Worm (Caenorhabditis elegans) whole organism, young adult: ENCODE measurements around the gene Y59H11AM.4.
A peak's percentile ranks its signal among the peaks of the same experiment; 100 is the strongest.

Experiments
- F33H1.4 ChIP-seq: fragments of 200-800 bp; sonication (Bioruptor generic); IDR thresholded peaks from 2 replicates; pipeline ENCODE4 v1.3.6; 2022; ENCODE audit warnings: missing genetic modification reagents, missing genetic modification characterization, missing compliant biosample characterization
- F52B5.7 ChIP-seq: sonication (generic microtip); optimal IDR thresholded peaks from 2 replicates; lab custom pipeline; 2016; ENCODE audit warnings: mild to moderate bottlenecking, missing genetic modification characterization, missing compliant biosample characterization
- F55B11.4 ChIP-seq: sonication (generic microtip); optimal IDR thresholded peaks from 2 replicates; lab custom pipeline; 2016; ENCODE audit warnings: missing compliant biosample characterization, missing genetic modification characterization, borderline replicate concordance; ENCODE audit not compliant: insufficient read depth
- K11D2.4 ChIP-seq: fragments of 200-800 bp; sonication (Bioruptor generic); IDR thresholded peaks from 2 replicates; pipeline ENCODE4 v1.3.6; 2022; ENCODE audit warnings: missing genetic modification reagents, missing genetic modification characterization, missing compliant biosample characterization
- K12H6.12 ChIP-seq: fragments of 200-800 bp; sonication (Bioruptor generic); optimal IDR thresholded peaks from 2 replicates; lab custom pipeline; 2018; ENCODE audit warnings: mild to moderate bottlenecking, missing genetic modification characterization, missing compliant biosample characterization
- Y53G8AR.9 ChIP-seq: fragments of 200-800 bp; sonication (Bioruptor generic); conservative IDR thresholded peaks from 2 replicates; pipeline ENCODE4 v1.3.6; 2022; ENCODE audit warnings: missing genetic modification reagents, missing genetic modification characterization, missing compliant biosample characterization
- Y56A3A.18 ChIP-seq: fragments of 200-800 bp; sonication (Bioruptor generic); IDR thresholded peaks from 2 replicates; pipeline ENCODE4 v1.3.6; 2022; ENCODE audit warnings: missing genetic modification reagents, missing genetic modification characterization, missing compliant biosample characterization
- athp-1 ChIP-seq: sonication (generic microtip); optimal IDR thresholded peaks from 2 replicates; lab custom pipeline; 2017; ENCODE audit warnings: mild to moderate bottlenecking, missing genetic modification characterization, missing compliant biosample characterization
- attf-5 ChIP-seq: fragments of 200-800 bp; sonication (Bioruptor generic); optimal IDR thresholded peaks from 2 replicates; lab custom pipeline; 2018; ENCODE audit warnings: mild to moderate bottlenecking, missing genetic modification characterization, missing compliant biosample characterization
- ccch-3 ChIP-seq: fragments of 200-800 bp; sonication (Bioruptor generic); optimal IDR thresholded peaks from 2 replicates; lab custom pipeline; 2018; ENCODE audit warnings: mild to moderate bottlenecking, missing genetic modification characterization, missing compliant biosample characterization
- cebp-1 ChIP-seq, 2 experiments: fragments of 200-800 bp in 1 of 2; sonication (Bioruptor generic) in 1 of 2; sonication (generic microtip) in 1 of 2; IDR thresholded peaks in 1 of 2; optimal IDR thresholded peaks in 1 of 2; 2 replicates each; pipeline versions ENCODE4 v1.3.6 to Lab custom; 2017 to 2022; ENCODE audit warnings: missing compliant biosample characterization in 2 of 2, missing genetic modification characterization in 2 of 2, mild to moderate bottlenecking in 1 of 2, missing genetic modification reagents in 1 of 2, moderate library complexity in 1 of 2
- ceh-100 ChIP-seq: fragments of 200-800 bp; sonication (Bioruptor generic); IDR thresholded peaks from 2 replicates; pipeline ENCODE4 v1.3.6; 2022; ENCODE audit warnings: missing genetic modification reagents, missing genetic modification characterization, missing compliant biosample characterization
- ceh-79 ChIP-seq: sonication (generic microtip); optimal IDR thresholded peaks from 2 replicates; lab custom pipeline; 2017; ENCODE audit warnings: mild to moderate bottlenecking, missing genetic modification characterization, missing compliant biosample characterization
- ceh-91 ChIP-seq: fragments of 200-800 bp; sonication (Bioruptor generic); IDR thresholded peaks from 2 replicates; pipeline ENCODE4 v1.3.6; 2022; ENCODE audit warnings: missing genetic modification reagents, missing genetic modification characterization, missing compliant biosample characterization
- dpff-1 ChIP-seq: sonication (generic microtip); optimal IDR thresholded peaks from 2 replicates; lab custom pipeline; 2017; ENCODE audit warnings: mild to moderate bottlenecking, missing genetic modification characterization, missing compliant biosample characterization
- dpl-1 ChIP-seq: fragments of 150-350 bp; optimal IDR thresholded peaks from 2 replicates; lab custom pipeline; 2014; ENCODE audit warnings: missing biosample characterization, missing genetic modification reagents, missing genetic modification characterization
- ets-4 ChIP-seq: fragments of 200-800 bp; sonication (Bioruptor generic); optimal IDR thresholded peaks from 2 replicates; lab custom pipeline; 2018; ENCODE audit warnings: mild to moderate bottlenecking, missing genetic modification characterization, missing compliant biosample characterization
- hlh-26 ChIP-seq: fragments of 200-800 bp; sonication (Bioruptor generic); conservative IDR thresholded peaks from 2 replicates; pipeline ENCODE4 v1.3.6; 2022; ENCODE audit warnings: missing genetic modification reagents, missing genetic modification characterization, missing compliant biosample characterization
- lin-40 ChIP-seq: sonication (generic microtip); optimal IDR thresholded peaks from 2 replicates; lab custom pipeline; 2016; ENCODE audit warnings: missing genetic modification characterization, mild to moderate bottlenecking, missing compliant biosample characterization, missing genotype, missing genetic modification reagents
- lin-54 ChIP-seq: fragments of 200-800 bp; sonication (Bioruptor generic); optimal IDR thresholded peaks from 2 replicates; lab custom pipeline; 2018; ENCODE audit warnings: mild to moderate bottlenecking, missing genetic modification characterization, missing compliant biosample characterization
- lir-1 ChIP-seq: fragments of 200-800 bp; sonication (Bioruptor generic); conservative IDR thresholded peaks from 2 replicates; pipeline ENCODE4 v1.3.6; 2022; ENCODE audit warnings: missing genetic modification reagents, missing genetic modification characterization, missing compliant biosample characterization
- lsl-1 ChIP-seq: fragments of 200-800 bp; sonication (Bioruptor generic); optimal IDR thresholded peaks from 2 replicates; lab custom pipeline; 2018; ENCODE audit warnings: mild to moderate bottlenecking, missing genetic modification characterization, moderate library complexity, missing compliant biosample characterization
- madf-10 ChIP-seq: sonication (generic microtip); optimal IDR thresholded peaks from 2 replicates; lab custom pipeline; 2016; ENCODE audit warnings: mild to moderate bottlenecking, missing genetic modification characterization, missing compliant biosample characterization
- madf-3 ChIP-seq: fragments of 200-800 bp; sonication (Bioruptor generic); IDR thresholded peaks from 2 replicates; pipeline ENCODE4 v1.3.6; 2022; ENCODE audit warnings: missing genetic modification reagents, missing genetic modification characterization, missing compliant biosample characterization
- madf-8 ChIP-seq: fragments of 200-800 bp; sonication (Bioruptor generic); conservative IDR thresholded peaks from 2 replicates; pipeline ENCODE4 v1.3.6; 2022; ENCODE audit warnings: missing genetic modification reagents, missing genetic modification characterization, missing compliant biosample characterization
- mcd-1 ChIP-seq: fragments of 200-800 bp; sonication (Bioruptor generic); IDR thresholded peaks from 2 replicates; pipeline ENCODE4 v1.3.6; 2022; ENCODE audit warnings: missing genetic modification reagents, missing genetic modification characterization, missing compliant biosample characterization
- mes-4 ChIP-seq: sonication (generic microtip); optimal IDR thresholded peaks from 2 replicates; lab custom pipeline; 2016; ENCODE audit warnings: missing genotype, missing genetic modification characterization, missing compliant biosample characterization
- mxl-1 ChIP-seq: sonication (generic microtip); optimal IDR thresholded peaks from 2 replicates; lab custom pipeline; 2016; ENCODE audit warnings: missing genetic modification characterization, missing compliant biosample characterization
- nfyb-1 ChIP-seq: fragments of 200-800 bp; sonication (Bioruptor generic); IDR thresholded peaks from 2 replicates; pipeline ENCODE4 v1.3.6; 2022; ENCODE audit warnings: missing genetic modification reagents, missing genetic modification characterization, missing compliant biosample characterization
- nhr-80 ChIP-seq: sonication (generic microtip); optimal IDR thresholded peaks from 2 replicates; lab custom pipeline; 2016; ENCODE audit warnings: missing genetic modification characterization, missing compliant biosample characterization
- rpc-1 ChIP-seq, 2 experiments: fragments of 150-350 bp in 1 of 2; sonication (generic microtip) in 1 of 2; optimal IDR thresholded peaks; 2 replicates each; lab custom pipeline; 2014 to 2018; ENCODE audit warnings: missing biosample characterization in 1 of 2, missing genetic modification characterization in 1 of 2, missing genetic modification reagents in 1 of 2, missing genotype in 1 of 2
- snpc-1.1 ChIP-seq: sonication (generic microtip); optimal IDR thresholded peaks from 2 replicates; lab custom pipeline; 2017; ENCODE audit warnings: missing genetic modification characterization, mild to moderate bottlenecking, missing compliant biosample characterization, antibody characterized with exemption, moderate library complexity, missing genotype, missing genetic modification reagents; ENCODE audit not compliant: insufficient read depth
- snpc-1.3 ChIP-seq: sonication (generic microtip); optimal IDR thresholded peaks from 2 replicates; lab custom pipeline; 2017; ENCODE audit warnings: missing genetic modification characterization, mild to moderate bottlenecking, missing compliant biosample characterization, antibody characterized with exemption, moderate library complexity, missing genotype, missing genetic modification reagents; ENCODE audit not compliant: insufficient read depth
- snpc-4 ChIP-seq, 5 experiments: fragments of 150-350 bp in 1 of 5; sonication (generic microtip) in 4 of 5; optimal IDR thresholded peaks; 2 replicates each; lab custom pipeline; 2014 to 2018; ENCODE audit warnings: missing genetic modification characterization in 5 of 5, missing biosample characterization in 3 of 5, antibody characterized with exemption in 2 of 5, mild to moderate bottlenecking in 2 of 5, missing compliant biosample characterization in 2 of 5, missing genotype in 2 of 5, moderate library complexity in 2 of 5, missing genetic modification reagents in 1 of 5
- sptf-2 ChIP-seq: fragments of 200-800 bp; sonication (Bioruptor generic); optimal IDR thresholded peaks from 2 replicates; lab custom pipeline; 2018; ENCODE audit warnings: mild to moderate bottlenecking, missing genetic modification characterization, missing compliant biosample characterization
- tbp1 ChIP-seq: fragments of 200-800 bp; sonication (Bioruptor generic); optimal IDR thresholded peaks from 2 replicates; lab custom pipeline; 2018; ENCODE audit warnings: mild to moderate bottlenecking, missing genetic modification characterization, missing compliant biosample characterization
- tlf-1 ChIP-seq: fragments of 200-800 bp; sonication (Bioruptor generic); optimal IDR thresholded peaks from 2 replicates; lab custom pipeline; 2018; ENCODE audit warnings: mild to moderate bottlenecking, missing genetic modification characterization, missing compliant biosample characterization
- unc-130 ChIP-seq: sonication (generic microtip); optimal IDR thresholded peaks from 2 replicates; lab custom pipeline; 2016; ENCODE audit warnings: missing genetic modification reagents, missing genetic modification characterization, missing compliant biosample characterization
- unc-62 ChIP-seq: fragments of 150-350 bp; optimal IDR thresholded peaks from 2 replicates; lab custom pipeline; 2014; ENCODE audit warnings: missing biosample characterization, missing genetic modification reagents, missing genetic modification characterization
- zim-3 ChIP-seq: sonication (generic microtip); optimal IDR thresholded peaks from 2 replicates; lab custom pipeline; 2017; ENCODE audit warnings: mild to moderate bottlenecking, missing genetic modification characterization, moderate library complexity, missing compliant biosample characterization
- ztf-22 ChIP-seq: fragments of 200-800 bp; sonication (Bioruptor generic); optimal IDR thresholded peaks from 2 replicates; lab custom pipeline; 2018; ENCODE audit warnings: mild to moderate bottlenecking, missing genetic modification characterization, moderate library complexity, missing compliant biosample characterization

Y59H11AM.4 gene

DNA sequence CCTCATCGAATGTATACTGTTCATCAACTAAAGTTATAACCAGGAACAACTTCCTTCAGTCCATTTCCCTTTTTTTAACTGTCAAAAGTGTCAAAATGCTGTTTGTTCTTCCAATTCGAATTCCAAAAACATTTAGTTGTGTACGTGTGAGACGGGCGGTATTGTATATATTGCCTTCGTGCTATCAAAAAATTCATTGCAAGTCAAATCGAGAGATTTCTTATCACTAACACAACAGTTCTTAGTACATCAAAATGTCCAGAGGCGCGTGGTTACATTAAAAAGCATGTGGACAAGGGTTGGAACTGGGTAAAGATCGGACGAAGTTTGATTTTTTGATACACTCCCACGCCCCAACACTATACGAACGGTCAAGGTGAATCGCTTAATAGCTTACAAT, 41.8 kb downstream of the Y59H11AM.4 start (continued):
- TF ChIP-seq madf-10 (no peak), ceh-100 (GFP tag; lab: Robert Waterston, UW) (no peak), lin-40 (tag; lab: Kevin White, UChicago) (no peak), ceh-79 (tag; lab: Kevin White, UChicago) (no peak), snpc-1.1 (tag; lab: Kevin White, UChicago) (no peak), mes-4 (tag; lab: Kevin White, UChicago) (no peak), rpc-1 (optimal IDR thresholded peaks at IDR 0.05; lab: Kevin White, UChicago) (no peak), rpc-1 (tag; optimal IDR thresholded peaks at IDR 0.05; lab: Kevin White, UChicago) (no peak), lir-1 (no peak), unc-130 (GFP tag; lab: Kevin White, UChicago) (no peak), F55B11.4 (tag; lab: Kevin White, UChicago) (no peak), snpc-1.3 (tag; lab: Kevin White, UChicago) (no peak), lsl-1 (GFP tag; lab: Kevin White, UChicago) (no peak), cebp-1 (GFP tag; IDR thresholded peaks at IDR 0.05; lab: Robert Waterston, UW) (no peak), cebp-1 (tag; optimal IDR thresholded peaks at IDR 0.05; lab: Kevin White, UChicago) (peak; percentile 44), lin-54 (GFP tag; lab: Kevin White, UChicago) (no peak), athp-1 (tag; lab: Kevin White, UChicago) (no peak), nhr-80 (tag; lab: Kevin White, UChicago) (peak; percentile 81), dpff-1 (tag; lab: Kevin White, UChicago) (no peak), K12H6.12 (tag; lab: Kevin White, UChicago) (no peak), snpc-4 (GFP tag; optimal IDR thresholded peaks at IDR 0.05; lab: Kevin White, UChicago) (no peak), snpc-4 (tag; optimal IDR thresholded peaks at IDR 0.05; lab: Kevin White, UChicago) (peak in 1 of 4 experiments; percentile 17), Y56A3A.18 (GFP tag; lab: Robert Waterston, UW) (no peak), mxl-1 (no peak), hlh-26 (no peak), ztf-22 (GFP tag; lab: Kevin White, UChicago) (peak; percentile 74), nfyb-1 (GFP tag; lab: Robert Waterston, UW) (no peak), attf-5 (GFP tag; lab: Kevin White, UChicago) (no peak), madf-3 (no peak), unc-62 (GFP tag; lab: Kevin White, UChicago) (peak; percentile 65), zim-3 (tag; lab: Kevin White, UChicago) (no peak), F33H1.4 (GFP tag; lab: Robert Waterston, UW) (no peak), dpl-1 (GFP tag; lab: Kevin White, UChicago) (no peak), madf-8 (no peak), tlf-1 (GFP tag; lab: Kevin White, UChicago) (peak; percentile 34), K11D2.4 (GFP tag; lab: Robert Waterston, UW) (no peak), mcd-1 (GFP tag; lab: Robert Waterston, UW) (no peak), ccch-3 (no peak), F52B5.7 (tag; lab: Kevin White, UChicago) (no peak), sptf-2 (GFP tag; lab: Kevin White, UChicago) (no peak), ceh-91 (GFP tag; lab: Robert Waterston, UW) (no peak), ets-4 (GFP tag; lab: Kevin White, UChicago) (no peak), tbp1 (GFP tag; lab: Kevin White, UChicago) (peak; percentile 36), Y53G8AR.9 (GFP tag; lab: Robert Waterston, UW) (no peak)
